Worm (Caenorhabditis elegans) whole organism, young adult: ENCODE measurements around the gene prmt-9.
A peak's percentile ranks its signal among the peaks of the same experiment; 100 is the strongest.

Experiments used
- B0261.1 ChIP-seq: sonication (generic microtip); optimal IDR thresholded peaks from 2 replicates; lab custom pipeline; 2016; ENCODE audit warnings: mild to moderate bottlenecking, missing genetic modification characterization, moderate library complexity, missing compliant biosample characterization
- C06A6.2 ChIP-seq: fragments of 200-800 bp; sonication (Bioruptor generic); conservative IDR thresholded peaks from 2 replicates; pipeline ENCODE4 v1.3.6; 2022; ENCODE audit warnings: missing genetic modification characterization, missing compliant biosample characterization
- C17E4.6 ChIP-seq: fragments of 200-800 bp; sonication (Bioruptor generic); IDR thresholded peaks from 2 replicates; pipeline ENCODE4 v1.3.6; 2022; ENCODE audit warnings: missing genetic modification reagents, missing genetic modification characterization, missing compliant biosample characterization
- D2030.7 ChIP-seq: fragments of 200-800 bp; sonication (Bioruptor generic); IDR thresholded peaks from 2 replicates; pipeline ENCODE4 v1.3.6; 2022; ENCODE audit warnings: missing genetic modification reagents, missing genetic modification characterization, missing compliant biosample characterization
- F23B12.7 ChIP-seq: sonication (generic microtip); optimal IDR thresholded peaks from 2 replicates; lab custom pipeline; 2017; ENCODE audit warnings: missing genetic modification characterization, mild to moderate bottlenecking, missing compliant biosample characterization, antibody characterized with exemption, moderate library complexity; ENCODE audit not compliant: insufficient read depth
- F39B2.1 ChIP-seq: fragments of 200-800 bp; sonication (Bioruptor generic); IDR thresholded peaks from 2 replicates; pipeline ENCODE4 v1.3.6; 2022; ENCODE audit warnings: missing genetic modification reagents, missing genetic modification characterization, missing compliant biosample characterization
- F52B5.7 ChIP-seq: sonication (generic microtip); optimal IDR thresholded peaks from 2 replicates; lab custom pipeline; 2016; ENCODE audit warnings: mild to moderate bottlenecking, missing genetic modification characterization, missing compliant biosample characterization
- F55B11.4 ChIP-seq: sonication (generic microtip); optimal IDR thresholded peaks from 2 replicates; lab custom pipeline; 2016; ENCODE audit warnings: missing compliant biosample characterization, missing genetic modification characterization, borderline replicate concordance; ENCODE audit not compliant: insufficient read depth
- F57A8.1 ChIP-seq: fragments of 200-800 bp; sonication (Bioruptor generic); optimal IDR thresholded peaks from 2 replicates; lab custom pipeline; 2018; ENCODE audit warnings: mild to moderate bottlenecking, missing genetic modification characterization, moderate library complexity, missing compliant biosample characterization
- F57C9.4 ChIP-seq: sonication (generic microtip); optimal IDR thresholded peaks from 2 replicates; lab custom pipeline; 2017; ENCODE audit warnings: mild to moderate bottlenecking, missing genetic modification characterization, missing compliant biosample characterization
- K12H6.12 ChIP-seq: fragments of 200-800 bp; sonication (Bioruptor generic); optimal IDR thresholded peaks from 2 replicates; lab custom pipeline; 2018; ENCODE audit warnings: mild to moderate bottlenecking, missing genetic modification characterization, missing compliant biosample characterization
- T07F8.4 ChIP-seq: sonication (generic microtip); optimal IDR thresholded peaks from 2 replicates; lab custom pipeline; 2016; ENCODE audit warnings: mild to moderate bottlenecking, missing genetic modification characterization, moderate library complexity, missing compliant biosample characterization
- Y67H2A.10 ChIP-seq: fragments of 200-800 bp; sonication (Bioruptor generic); conservative IDR thresholded peaks from 2 replicates; pipeline ENCODE4 v1.3.6; 2022; ENCODE audit warnings: missing genetic modification reagents, missing genetic modification characterization, missing compliant biosample characterization
- ZK185.1 ChIP-seq: sonication (generic microtip); optimal IDR thresholded peaks from 2 replicates; lab custom pipeline; 2016; ENCODE audit warnings: mild to moderate bottlenecking, missing genetic modification characterization, missing compliant biosample characterization; ENCODE audit not compliant: poor library complexity, severe bottlenecking
- aptf-2 ChIP-seq: fragments of 200-800 bp; sonication (Bioruptor generic); conservative IDR thresholded peaks from 2 replicates; pipeline ENCODE4 v1.3.6; 2022; ENCODE audit warnings: missing genetic modification reagents, missing genetic modification characterization, missing compliant biosample characterization
- aptf-3 ChIP-seq: fragments of 200-800 bp; sonication (Bioruptor generic); IDR thresholded peaks from 2 replicates; pipeline ENCODE4 v1.3.6; 2022; ENCODE audit warnings: missing genetic modification characterization, missing compliant biosample characterization
- attf-6 ChIP-seq: fragments of 200-800 bp; sonication (Bioruptor generic); IDR thresholded peaks from 2 replicates; pipeline ENCODE4 v1.3.6; 2022; ENCODE audit warnings: missing genetic modification reagents, missing genetic modification characterization, missing compliant biosample characterization
- bed-1 ChIP-seq: fragments of 200-800 bp; sonication (Bioruptor generic); IDR thresholded peaks from 2 replicates; pipeline ENCODE4 v1.3.6; 2022; ENCODE audit warnings: missing genetic modification reagents, missing genetic modification characterization, missing compliant biosample characterization
- ceh-58 ChIP-seq: fragments of 200-800 bp; sonication (Bioruptor generic); IDR thresholded peaks from 2 replicates; pipeline ENCODE4 v1.3.6; 2022; ENCODE audit warnings: missing genetic modification characterization, missing compliant biosample characterization
- ceh-79 ChIP-seq: sonication (generic microtip); optimal IDR thresholded peaks from 2 replicates; lab custom pipeline; 2017; ENCODE audit warnings: mild to moderate bottlenecking, missing genetic modification characterization, missing compliant biosample characterization
- chd-7 ChIP-seq: sonication (generic microtip); optimal IDR thresholded peaks from 2 replicates; lab custom pipeline; 2016; ENCODE audit warnings: mild to moderate bottlenecking, missing genetic modification characterization, moderate library complexity, missing compliant biosample characterization
- die-1 ChIP-seq: sonication (generic microtip); optimal IDR thresholded peaks from 2 replicates; lab custom pipeline; 2016; ENCODE audit warnings: missing genotype, mild to moderate bottlenecking, missing genetic modification characterization, missing compliant biosample characterization
- dpff-1 ChIP-seq: sonication (generic microtip); optimal IDR thresholded peaks from 2 replicates; lab custom pipeline; 2017; ENCODE audit warnings: mild to moderate bottlenecking, missing genetic modification characterization, missing compliant biosample characterization
- dpl-1 ChIP-seq: fragments of 150-350 bp; optimal IDR thresholded peaks from 2 replicates; lab custom pipeline; 2014; ENCODE audit warnings: missing biosample characterization, missing genetic modification reagents, missing genetic modification characterization
- efl-1 ChIP-seq: fragments of 150-350 bp; optimal IDR thresholded peaks from 2 replicates; lab custom pipeline; 2014; ENCODE audit warnings: missing biosample characterization, missing genetic modification reagents, missing genetic modification characterization
- egl-18 ChIP-seq: fragments of 200-800 bp; sonication (Bioruptor generic); IDR thresholded peaks from 2 replicates; pipeline ENCODE4 v1.3.6; 2022; ENCODE audit warnings: missing genetic modification reagents, missing genetic modification characterization, missing compliant biosample characterization
- fkh-3 ChIP-seq: sonication (generic microtip); optimal IDR thresholded peaks from 2 replicates; lab custom pipeline; 2016; ENCODE audit warnings: mild to moderate bottlenecking, missing genetic modification characterization, missing compliant biosample characterization
- gei-17 ChIP-seq: fragments of 200-800 bp; sonication (Bioruptor generic); optimal IDR thresholded peaks from 2 replicates; lab custom pipeline; 2018; ENCODE audit warnings: mild to moderate bottlenecking, missing genetic modification characterization, missing compliant biosample characterization
- hlh-12 ChIP-seq: sonication (generic microtip); optimal IDR thresholded peaks from 2 replicates; lab custom pipeline; 2016; ENCODE audit warnings: missing genetic modification characterization, missing compliant biosample characterization
- hmg-1.2 ChIP-seq: fragments of 200-800 bp; sonication (Bioruptor generic); IDR thresholded peaks from 2 replicates; pipeline ENCODE4 v1.3.6; 2022; ENCODE audit warnings: missing genetic modification reagents, missing genetic modification characterization, missing compliant biosample characterization
- hrde-1 ChIP-seq: sonication (generic microtip); optimal IDR thresholded peaks from 2 replicates; lab custom pipeline; 2016; ENCODE audit warnings: missing genetic modification characterization, mild to moderate bottlenecking, missing compliant biosample characterization, moderate library complexity, missing genotype, missing genetic modification reagents, borderline replicate concordance
- hsf-1 ChIP-seq: fragments of 200-800 bp; sonication (Bioruptor generic); IDR thresholded peaks from 2 replicates; pipeline ENCODE4 v1.3.6; 2022; ENCODE audit warnings: missing genetic modification reagents, missing genetic modification characterization, missing compliant biosample characterization
- let-526 ChIP-seq: fragments of 200-800 bp; sonication (Bioruptor generic); IDR thresholded peaks from 2 replicates; pipeline ENCODE4 v1.3.6; 2022; ENCODE audit warnings: missing genetic modification reagents, missing genetic modification characterization, missing compliant biosample characterization
- let-607 ChIP-seq, 2 experiments: fragments of 200-800 bp in 1 of 2; sonication (Bioruptor generic) in 1 of 2; sonication (generic microtip) in 1 of 2; optimal IDR thresholded peaks; 2 replicates each; lab custom pipeline; 2016 to 2018; ENCODE audit warnings: mild to moderate bottlenecking in 2 of 2, missing compliant biosample characterization in 2 of 2, missing genetic modification characterization in 2 of 2, moderate library complexity in 2 of 2, missing genotype in 1 of 2
- lsy-27 ChIP-seq: sonication (generic microtip); optimal IDR thresholded peaks from 2 replicates; lab custom pipeline; 2017; ENCODE audit warnings: missing genetic modification characterization, mild to moderate bottlenecking, missing compliant biosample characterization, antibody characterized with exemption, missing genotype, borderline replicate concordance; ENCODE audit not compliant: insufficient read depth
- madf-3 ChIP-seq: fragments of 200-800 bp; sonication (Bioruptor generic); IDR thresholded peaks from 2 replicates; pipeline ENCODE4 v1.3.6; 2022; ENCODE audit warnings: missing genetic modification reagents, missing genetic modification characterization, missing compliant biosample characterization
- madf-6 ChIP-seq: fragments of 200-800 bp; sonication (Bioruptor generic); IDR thresholded peaks from 2 replicates; pipeline ENCODE4 v1.3.6; 2022; ENCODE audit warnings: missing genetic modification reagents, missing genetic modification characterization, missing compliant biosample characterization
- mcd-1 ChIP-seq: fragments of 200-800 bp; sonication (Bioruptor generic); IDR thresholded peaks from 2 replicates; pipeline ENCODE4 v1.3.6; 2022; ENCODE audit warnings: missing genetic modification reagents, missing genetic modification characterization, missing compliant biosample characterization
- mel-28 ChIP-seq: sonication (generic microtip); optimal IDR thresholded peaks from 2 replicates; lab custom pipeline; 2016; ENCODE audit warnings: borderline replicate concordance, mild to moderate bottlenecking, missing genetic modification characterization, missing compliant biosample characterization
- nfya-1 ChIP-seq: sonication (generic microtip); optimal IDR thresholded peaks from 2 replicates; lab custom pipeline; 2017; ENCODE audit warnings: antibody characterized with exemption, missing compliant biosample characterization, missing genetic modification characterization, borderline replicate concordance; ENCODE audit not compliant: insufficient read depth
- nhr-120 ChIP-seq: fragments of 200-800 bp; sonication (Bioruptor generic); IDR thresholded peaks from 2 replicates; pipeline ENCODE4 v1.3.6; 2022; ENCODE audit warnings: missing genetic modification characterization, missing compliant biosample characterization
- nhr-27 ChIP-seq: fragments of 200-800 bp; sonication (Bioruptor generic); optimal IDR thresholded peaks from 2 replicates; lab custom pipeline; 2018; ENCODE audit warnings: mild to moderate bottlenecking, missing genetic modification characterization, moderate library complexity, missing compliant biosample characterization
- snpc-1.1 ChIP-seq: sonication (generic microtip); optimal IDR thresholded peaks from 2 replicates; lab custom pipeline; 2017; ENCODE audit warnings: missing genetic modification characterization, mild to moderate bottlenecking, missing compliant biosample characterization, antibody characterized with exemption, moderate library complexity, missing genotype, missing genetic modification reagents; ENCODE audit not compliant: insufficient read depth
- sptf-2 ChIP-seq: fragments of 200-800 bp; sonication (Bioruptor generic); optimal IDR thresholded peaks from 2 replicates; lab custom pipeline; 2018; ENCODE audit warnings: mild to moderate bottlenecking, missing genetic modification characterization, missing compliant biosample characterization
- unc-130 ChIP-seq: sonication (generic microtip); optimal IDR thresholded peaks from 2 replicates; lab custom pipeline; 2016; ENCODE audit warnings: missing genetic modification reagents, missing genetic modification characterization, missing compliant biosample characterization
- xnd-1 ChIP-seq: sonication (generic microtip); optimal IDR thresholded peaks from 2 replicates; lab custom pipeline; 2016; ENCODE audit warnings: missing genotype, missing genetic modification reagents, missing genetic modification characterization, missing compliant biosample characterization
- ztf-28 ChIP-seq: fragments of 200-800 bp; sonication (Bioruptor generic); IDR thresholded peaks from 2 replicates; pipeline ENCODE4 v1.3.6; 2022; ENCODE audit warnings: missing genetic modification reagents, missing genetic modification characterization, missing compliant biosample characterization

The prmt-9 gene

DNA sequence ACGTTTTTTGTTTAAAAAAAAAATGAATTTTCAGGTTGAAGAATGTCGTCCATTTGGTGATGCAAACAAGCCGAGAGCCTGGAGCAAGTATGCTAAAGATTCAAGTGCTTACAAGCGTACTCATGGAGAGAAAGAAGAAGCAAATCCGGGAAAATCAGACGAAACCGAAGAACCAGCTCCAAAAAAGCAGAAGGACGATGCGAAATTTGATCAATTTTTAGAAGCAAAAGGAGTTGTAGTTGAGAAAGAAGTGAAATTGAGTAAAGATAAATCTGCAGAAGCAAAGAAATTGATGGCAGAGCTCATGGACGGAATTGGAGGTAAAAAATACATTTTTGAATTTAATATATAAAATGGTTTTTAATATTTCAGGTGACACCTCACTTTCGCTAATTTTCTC, 41.0 kb upstream of the prmt-9 start:
- TF ChIP-seq snpc-1.1 (tag; lab: Kevin White, UChicago) = no peak
- no peak for TF ChIP-seq F57A8.1
- TF ChIP-seq T07F8.4 (tag; lab: Kevin White, UChicago) = no peak
- no peak for TF ChIP-seq let-607 (tag; optimal IDR thresholded peaks at IDR 0.05; lab: Kevin White, UChicago)
- no peak for TF ChIP-seq hsf-1 (GFP tag; lab: Robert Waterston, UW)
- TF ChIP-seq chd-7 (tag; lab: Kevin White, UChicago) = no peak
- TF ChIP-seq xnd-1 (tag; lab: Kevin White, UChicago) = no peak
- no peak for TF ChIP-seq hrde-1 (tag; lab: Kevin White, UChicago)
- TF ChIP-seq dpl-1 (GFP tag; lab: Kevin White, UChicago) = no peak
- TF ChIP-seq C06A6.2 = no peak

DNA sequence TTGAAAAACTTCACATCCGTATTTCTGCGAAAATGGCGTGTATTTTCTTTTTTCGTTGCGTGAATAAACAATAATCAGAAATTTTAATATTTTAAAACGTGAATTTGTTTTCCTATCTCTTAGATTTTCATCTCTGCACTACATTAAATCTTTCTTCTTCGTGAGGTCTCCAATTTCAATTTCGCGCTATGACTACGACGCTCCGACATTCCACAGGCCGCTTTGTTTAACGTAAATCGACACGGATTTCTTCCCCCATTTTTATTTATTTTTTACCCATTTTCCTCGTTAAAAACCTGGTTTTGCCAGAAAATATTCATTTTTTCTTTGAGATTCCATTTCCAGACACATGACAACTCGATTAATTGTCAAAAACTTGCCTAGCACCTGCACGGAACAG, 40.5 kb upstream of the prmt-9 start, which contains the start of the genes T23F6.3 and rbd-1:
T23F6.3 (minus strand) TSS at position 120 of the 400 bp plus-strand sequence.
rbd-1 (plus strand) TSS at position 346 of the 400 bp plus-strand sequence.
- TF ChIP-seq mel-28 (tag; lab: Kevin White, UChicago) = no peak
- TF ChIP-seq hmg-1.2 (GFP tag; lab: Robert Waterston, UW) = peak; percentile 46
- TF ChIP-seq hlh-12 (tag; lab: Kevin White, UChicago) = no peak
- no peak for TF ChIP-seq let-526 (GFP tag; lab: Robert Waterston, UW)
- TF ChIP-seq efl-1 (GFP tag; lab: Kevin White, UChicago) = peak; percentile 96
- peak; percentile 25; the same call in 1 of the 2 replicates for TF ChIP-seq madf-6 (GFP tag; lab: Robert Waterston, UW)
- TF ChIP-seq dpff-1 (tag; lab: Kevin White, UChicago) = no peak
- no peak for TF ChIP-seq C17E4.6 (GFP tag; lab: Robert Waterston, UW)
- peak; percentile 8 for TF ChIP-seq gei-17 (GFP tag; lab: Kevin White, UChicago)
- no peak for TF ChIP-seq egl-18
- no peak for TF ChIP-seq sptf-2 (GFP tag; lab: Kevin White, UChicago)
- no peak for TF ChIP-seq lsy-27 (tag; lab: Kevin White, UChicago)
- no peak for TF ChIP-seq F39B2.1 (GFP tag; lab: Robert Waterston, UW)
- no peak for TF ChIP-seq fkh-3 (tag; lab: Kevin White, UChicago)
- TF ChIP-seq nhr-27 (tag; lab: Kevin White, UChicago) = no peak
- no peak for TF ChIP-seq madf-3 (GFP tag; lab: Robert Waterston, UW)
- no peak for TF ChIP-seq aptf-3 (GFP tag; lab: Robert Waterston, UW)
- peak; percentile 72 for TF ChIP-seq K12H6.12 (tag; lab: Kevin White, UChicago)
- no peak for TF ChIP-seq bed-1 (GFP tag; lab: Robert Waterston, UW)
- TF ChIP-seq F23B12.7 (tag; lab: Kevin White, UChicago) = peak; percentile 74
- peak; percentile 49; the same call in 1 of the 2 replicates for TF ChIP-seq D2030.7 (GFP tag; lab: Robert Waterston, UW)
- TF ChIP-seq ceh-58 (GFP tag; lab: Robert Waterston, UW) = no peak
- TF ChIP-seq F57C9.4 = no peak
- TF ChIP-seq F52B5.7 = no peak
- no peak for TF ChIP-seq nhr-120 (GFP tag; lab: Robert Waterston, UW)
- no peak for TF ChIP-seq chd-7 (tag; lab: Kevin White, UChicago)
- no peak for TF ChIP-seq aptf-2 (GFP tag; lab: Robert Waterston, UW)
- TF ChIP-seq ceh-79 (tag; lab: Kevin White, UChicago) = no peak
- no peak for TF ChIP-seq ztf-28 (GFP tag; lab: Robert Waterston, UW)
- TF ChIP-seq die-1 (tag; lab: Kevin White, UChicago) = no peak
- TF ChIP-seq unc-130 = no peak
- peak; percentile 81 for TF ChIP-seq mcd-1
- no peak for TF ChIP-seq B0261.1
- TF ChIP-seq F55B11.4 = no peak
- TF ChIP-seq Y67H2A.10 (GFP tag; lab: Robert Waterston, UW) = no peak
- no peak for TF ChIP-seq hrde-1 (tag; lab: Kevin White, UChicago)
- TF ChIP-seq nfya-1 (tag; lab: Kevin White, UChicago) = no peak
- TF ChIP-seq attf-6 = 0 out of 2 replicates have a peak, but pooled peaks have one; percentile 52
- peak; percentile 73 for TF ChIP-seq ZK185.1
